Fruit fly (Drosophila melanogaster) ovary, adult (tissue): ENCODE data around the gene CG5509.

Source experiments
- CG17801 ChIP-seq: fragments of 200-800 bp; optimal IDR thresholded peaks from 2 replicates; lab custom pipeline; 2019; ENCODE audit warnings: missing biosample characterization, mild to moderate bottlenecking, missing genetic modification characterization, moderate library complexity; ENCODE audit not compliant: partially characterized antibody

Gene CG5509

dm6 chr3R:12431030-12431489, 21.2 kb upstream of the CG5509 start, which contains the start of gene Prosalpha2:
TSS of gene Prosalpha2 (plus strand) at chr3R:12431321.
- TF ChIP-seq CG17801 (GFP tag; lab: Kevin White, UChicago): peak; percentile 21

DNA sequence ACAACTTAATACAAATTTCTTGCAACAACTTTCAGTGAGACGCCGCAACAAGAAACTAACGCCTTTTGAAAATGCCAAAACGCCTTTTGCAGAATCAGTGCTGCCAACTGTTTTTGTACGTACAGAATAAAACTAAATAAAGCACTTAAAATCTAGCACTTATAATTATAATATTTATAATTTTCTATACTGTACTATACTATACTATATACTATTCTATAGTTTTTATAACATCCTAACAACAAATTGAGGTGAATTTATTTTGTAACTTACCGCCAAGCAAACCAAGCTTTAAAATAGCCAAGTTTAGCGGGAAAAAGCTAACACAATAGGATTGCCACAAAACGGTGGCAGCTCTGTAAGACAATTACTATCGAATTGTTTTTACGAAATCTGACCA, 18.5 kb upstream of the CG5509 start, which contains the start of the genes Aos1 and Srlp:
Gene Aos1, minus strand, starts transcription at position 59 of the 400 bp plus-strand sequence.
Gene Srlp, plus strand, starts transcription at position 335 of the 400 bp plus-strand sequence.
- TF ChIP-seq CG17801 (GFP tag; lab: Kevin White, UChicago): peak; percentile 52

- TF ChIP-seq CG17801 (GFP tag; lab: Kevin White, UChicago): no peak
These were observed 16.3 kb upstream of the CG5509 start, which contains the start of gene Desat2 for dm6 chr3R:12435948-12436347. TSS of gene Desat2 (plus strand) at chr3R:12436248.

- no peak for TF ChIP-seq CG17801 (GFP tag; lab: Kevin White, UChicago)
These were observed 13.2 kb upstream of the CG5509 start, which contains the start of the genes CG17207 and CG46427 for dm6 chr3R:12439039-12439400. TSS of gene CG17207 (minus strand) at chr3R:12439139. TSS of gene CG46427 (minus strand) at chr3R:12439139.

- TF ChIP-seq CG17801 (GFP tag; lab: Kevin White, UChicago): peak; percentile 3
These were observed 12.7 kb upstream of the CG5509 start, which contains the start of gene Desat1 for dm6 chr3R:12439401-12440143. TSS of gene Desat1 (plus strand) at chr3R:12439600.

DNA sequence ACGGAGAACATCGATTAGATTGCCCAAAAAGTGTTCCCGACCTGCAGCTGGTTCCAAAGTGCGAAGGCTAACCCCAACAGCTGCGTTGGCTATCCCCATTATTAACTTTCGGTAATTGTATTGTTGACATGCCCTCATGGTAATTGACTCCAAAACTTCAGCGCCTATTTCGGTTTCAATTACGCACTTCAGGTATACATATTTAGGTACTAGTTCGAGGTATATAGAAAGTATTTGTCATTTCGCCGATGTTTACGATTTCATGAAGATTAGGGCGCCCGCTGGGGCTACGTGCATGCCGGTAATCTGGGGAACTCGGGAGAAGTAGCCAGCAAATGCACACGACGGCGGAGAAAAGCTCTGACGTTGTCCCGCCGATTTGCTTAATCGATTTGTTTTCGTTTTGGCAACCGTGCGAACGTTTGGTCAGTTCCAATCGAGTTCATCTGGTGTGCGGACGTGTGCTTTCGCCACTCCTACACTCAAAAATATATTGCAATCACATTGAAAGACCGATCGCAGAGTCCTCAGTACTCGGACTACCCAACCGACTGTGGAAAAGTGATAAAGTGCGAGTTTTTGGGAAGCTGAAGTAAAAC, 11.2 kb upstream of the CG5509 start:
- no peak for TF ChIP-seq CG17801 (GFP tag; lab: Kevin White, UChicago)

- TF ChIP-seq CG17801 (GFP tag; lab: Kevin White, UChicago): peak; percentile 87
These were observed 9.4 kb upstream of the CG5509 start for dm6 chr3R:12442601-12443533.

DNA sequence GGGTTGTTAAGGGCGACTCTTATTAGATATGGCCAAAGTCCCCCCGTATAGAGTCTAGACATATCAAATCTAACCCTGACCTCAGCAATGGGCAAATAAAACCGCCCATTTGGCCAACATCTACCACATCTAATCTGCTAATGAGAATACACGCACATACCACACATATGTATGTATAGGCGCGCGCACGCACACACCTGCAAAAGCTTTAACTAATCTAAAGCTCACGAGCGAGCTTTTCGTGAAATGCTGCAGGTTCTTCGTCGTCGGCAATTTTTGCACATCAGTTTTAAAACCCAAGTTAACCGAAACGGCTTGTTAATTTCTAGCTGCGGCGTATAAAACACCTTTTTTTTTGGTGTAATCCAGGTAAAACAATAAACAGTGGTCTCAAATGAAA, 8.5 kb upstream of the CG5509 start:
- no peak for TF ChIP-seq CG17801 (GFP tag; lab: Kevin White, UChicago)

dm6 chr3R:12445468-12445867, 6.8 kb upstream of the CG5509 start:
- no peak for TF ChIP-seq CG17801 (GFP tag; lab: Kevin White, UChicago)

dm6 chr3R:12447353-12447752, 4.9 kb upstream of the CG5509 start, which contains the start of gene vrs:
TSS of gene vrs (plus strand) at chr3R:12447653.
- TF ChIP-seq CG17801 (GFP tag; lab: Kevin White, UChicago): no peak

DNA sequence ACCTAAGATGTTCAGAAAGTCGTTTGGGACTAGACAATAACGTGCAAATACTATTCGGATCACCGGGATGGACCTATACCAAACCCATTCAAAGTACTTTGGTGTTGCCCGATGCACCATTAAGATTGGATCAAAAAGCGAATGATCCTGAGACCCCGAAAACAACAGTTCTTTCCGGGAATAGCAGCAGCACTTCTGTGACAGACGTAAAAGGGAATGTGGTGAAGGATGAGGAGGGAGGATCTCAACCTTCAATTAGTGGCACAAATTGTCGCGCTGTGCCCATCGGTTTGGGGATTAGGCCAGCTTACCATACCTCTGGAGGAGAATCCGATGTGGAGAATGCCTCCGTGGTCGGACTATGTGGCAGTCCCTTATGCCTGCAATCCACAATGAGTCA, 3.9 kb upstream of the CG5509 start:
- no peak for TF ChIP-seq CG17801 (GFP tag; lab: Kevin White, UChicago)

DNA sequence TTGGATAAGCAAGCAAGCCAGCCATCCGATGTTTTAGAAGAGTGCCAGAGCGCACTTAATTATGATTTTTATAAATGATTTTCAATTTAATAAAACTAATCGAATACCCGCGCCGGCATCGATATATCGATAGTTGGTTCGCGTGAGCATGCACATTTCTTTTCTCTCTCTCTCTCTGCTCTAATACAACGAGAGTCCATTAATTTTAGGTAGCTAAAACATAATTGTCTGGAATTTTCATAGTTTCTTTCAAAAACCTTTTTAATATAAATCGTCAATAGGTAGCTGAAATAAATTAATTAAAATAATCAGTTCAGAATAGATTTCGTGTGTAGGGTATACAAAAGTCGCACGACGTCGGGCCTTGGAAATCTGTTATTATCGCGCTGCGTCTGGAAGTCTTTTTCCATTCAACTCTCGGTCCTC, 3.4 kb upstream of the CG5509 start, which contains the start of gene CG18549:
Gene CG18549, plus strand, starts transcription at position 408 of the 426 bp plus-strand sequence.
- TF ChIP-seq CG17801 (GFP tag; lab: Kevin White, UChicago): peak; percentile 100

DNA sequence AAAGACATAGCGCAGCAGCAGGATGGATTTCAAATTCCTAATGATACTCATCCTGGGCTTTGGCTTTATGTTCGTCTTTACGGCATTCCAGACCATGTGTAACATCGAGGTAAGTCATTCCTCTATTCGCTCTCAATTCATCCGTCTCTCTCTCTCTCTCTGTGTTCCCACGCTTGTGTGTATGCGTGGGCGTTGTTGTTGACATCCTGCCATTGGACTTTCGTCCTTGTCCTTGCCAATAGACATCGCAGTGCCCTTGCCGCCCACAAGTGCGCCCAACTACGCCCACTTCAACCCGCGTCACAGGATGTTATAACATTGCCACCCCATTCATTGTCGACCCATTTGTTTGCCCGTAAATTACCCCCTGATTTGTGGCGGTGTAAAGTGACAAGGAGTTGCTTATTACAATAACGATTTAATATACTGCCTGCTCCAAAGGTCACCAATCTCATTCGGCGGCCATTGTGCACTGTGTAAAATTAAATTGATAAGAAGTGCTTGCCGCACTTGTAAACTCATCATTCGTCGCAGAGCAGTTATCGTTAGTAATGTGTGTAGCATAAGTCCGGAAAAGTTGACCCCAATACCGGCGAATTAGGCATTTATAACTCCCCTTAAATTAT, 2.5 kb upstream of the CG5509 start:
- TF ChIP-seq CG17801 (GFP tag; lab: Kevin White, UChicago): no peak

DNA sequence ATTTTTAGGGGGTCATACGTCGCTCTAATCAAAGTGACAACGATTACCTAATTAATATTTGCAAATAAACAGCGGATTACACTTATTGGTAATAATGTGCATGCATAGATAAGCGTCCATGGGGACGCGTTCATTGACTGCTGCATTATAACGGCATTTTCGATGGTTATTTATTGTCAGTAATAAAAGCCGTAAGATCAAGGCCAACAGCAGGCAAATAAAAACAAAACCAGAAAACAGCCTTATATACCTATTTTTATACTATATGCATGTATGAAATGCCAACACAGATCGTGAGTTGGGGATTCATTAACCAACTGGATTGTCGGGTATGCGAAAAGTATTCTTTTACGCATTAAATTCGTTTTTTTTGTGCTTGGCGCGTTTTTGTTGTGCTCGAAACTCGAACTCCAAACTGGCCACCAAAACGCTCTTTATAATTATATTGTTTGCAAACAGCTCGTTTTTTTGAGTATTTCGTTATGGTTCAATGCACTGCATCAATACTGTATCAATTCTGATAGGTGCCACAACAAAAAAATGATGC, 1.5 kb upstream of the CG5509 start:
- no peak for TF ChIP-seq CG17801 (GFP tag; lab: Kevin White, UChicago)
